Fruit fly (Drosophila melanogaster): ENCODE results near the gene CG2694.
A peak's percentile ranks its signal among the peaks of the same experiment; 100 is the strongest.

CG2694 gene

dm6 chrX:2757400-2757799 is 43.5 kb downstream of the CG2694 start (continued):
- TF ChIP-seq CG10959 (GFP tag; IDR thresholded peaks at IDR 0.05), result no peak
- no peak for TF ChIP-seq dm (GFP tag; optimal IDR thresholded peaks at IDR 0.05)
- TF ChIP-seq CG17829 (tag; optimal IDR thresholded peaks at IDR 0.05), result peak; percentile 11
- no peak for TF ChIP-seq btn (GFP tag; optimal IDR thresholded peaks at IDR 0.05)
- TF ChIP-seq CG11695 (GFP tag; IDR thresholded peaks at IDR 0.05), result no peak
- TF ChIP-seq HLH4C (GFP tag; IDR thresholded peaks at IDR 0.05; ENCODE audit: partially characterized antibody), result no peak
- TF ChIP-seq CG10543 (GFP tag; optimal IDR thresholded peaks at IDR 0.05), result no peak
- peak; percentile 44; the same call in 1 of the 3 replicates for TF ChIP-seq Dbx (GFP tag; IDR thresholded peaks at IDR 0.05)
- no peak for TF ChIP-seq Sry-β (GFP tag; optimal IDR thresholded peaks at IDR 0.05)
- no peak for TF ChIP-seq pnt (GFP tag; optimal IDR thresholded peaks at IDR 0.05)
- TF ChIP-seq Myb (GFP tag; optimal IDR thresholded peaks at IDR 0.05), result no peak
- no peak for TF ChIP-seq CG30020 (tag; optimal IDR thresholded peaks at IDR 0.05)
- TF ChIP-seq zfh2 (GFP tag; optimal IDR thresholded peaks at IDR 0.05), result no peak
- TF ChIP-seq CG8765 (GFP tag; IDR thresholded peaks at IDR 0.05), result no peak
- TF ChIP-seq CG3995 (GFP tag; optimal IDR thresholded peaks at IDR 0.05), result no peak
- TF ChIP-seq sc (optimal IDR thresholded peaks at IDR 0.05), result no peak
- no peak for TF ChIP-seq sc (GFP tag; optimal IDR thresholded peaks at IDR 0.05)
- no peak for TF ChIP-seq crp (GFP tag; optimal IDR thresholded peaks at IDR 0.05)
- no peak for TF ChIP-seq hkb (optimal IDR thresholded peaks at IDR 0.05)
- no peak for TF ChIP-seq hkb (GFP tag; IDR thresholded peaks at IDR 0.05)
- TF ChIP-seq sima (GFP tag; optimal IDR thresholded peaks at IDR 0.05), result no peak
- no peak for TF ChIP-seq Dfd (GFP tag; optimal IDR thresholded peaks at IDR 0.05)
- TF ChIP-seq bigmax (GFP tag; optimal IDR thresholded peaks at IDR 0.05), result no peak
- TF ChIP-seq CG31365 (tag; optimal IDR thresholded peaks at IDR 0.05), result no peak
- no peak for TF ChIP-seq Mrtf (GFP tag; IDR thresholded peaks at IDR 0.05)
- TF ChIP-seq sna (GFP tag; IDR thresholded peaks at IDR 0.05; ENCODE audit: partially characterized antibody), result no peak
- TF ChIP-seq trem (tag; optimal IDR thresholded peaks at IDR 0.05), result no peak
- TF ChIP-seq Doc2 (GFP tag; IDR thresholded peaks at IDR 0.05), result no peak
- TF ChIP-seq CG10431 (GFP tag; optimal IDR thresholded peaks at IDR 0.05), result no peak
- peak; percentile 20 for TF ChIP-seq CG10979 (tag; optimal IDR thresholded peaks at IDR 0.05)
- no peak for TF ChIP-seq C15 (GFP tag; IDR thresholded peaks at IDR 0.05)
- peak; percentile 26 for TF ChIP-seq Oli (tag; optimal IDR thresholded peaks at IDR 0.05)
- TF ChIP-seq CG4730 (GFP tag; IDR thresholded peaks at IDR 0.05), result no peak
- TF ChIP-seq CG18476 (GFP tag; optimal IDR thresholded peaks at IDR 0.05), result no peak
- TF ChIP-seq CG43689 (GFP tag; IDR thresholded peaks at IDR 0.05), result no peak
- TF ChIP-seq HmgZ (tag; optimal IDR thresholded peaks at IDR 0.05), result no peak
- TF ChIP-seq CG7928 (GFP tag; optimal IDR thresholded peaks at IDR 0.05), result no peak
- peak; percentile 83 for TF ChIP-seq Med (GFP tag)
- no peak for TF ChIP-seq Gug (GFP tag; IDR thresholded peaks at IDR 0.05)
- no peak for TF ChIP-seq croc (GFP tag; conservative IDR thresholded peaks at IDR 0.05)
- no peak for TF ChIP-seq peb (GFP tag; IDR thresholded peaks at IDR 0.05)
- TF ChIP-seq lab (GFP tag; optimal IDR thresholded peaks at IDR 0.05), result peak; percentile 35
- no peak for TF ChIP-seq gsb-n (tag; optimal IDR thresholded peaks at IDR 0.05)
- TF ChIP-seq Dip2 (GFP tag; IDR thresholded peaks at IDR 0.05), result no peak
- no peak for TF ChIP-seq Hr39 (optimal IDR thresholded peaks at IDR 0.05)
- TF ChIP-seq sob (GFP tag; IDR thresholded peaks at IDR 0.05), result 0 out of 2 replicates have a peak, but pooled peaks have one; percentile 21
- no peak for TF ChIP-seq CG15514 (GFP tag; optimal IDR thresholded peaks at IDR 0.05)
- no peak for TF ChIP-seq fd3F (GFP tag; optimal IDR thresholded peaks at IDR 0.05)
- TF ChIP-seq Aef1 (GFP tag; IDR thresholded peaks at IDR 0.05), result no peak
- TF ChIP-seq CG7786 (GFP tag; optimal IDR thresholded peaks at IDR 0.05), result peak; percentile 1
- no peak for TF ChIP-seq CG3281 (GFP tag; optimal IDR thresholded peaks at IDR 0.05)
- TF ChIP-seq zen (tag; optimal IDR thresholded peaks at IDR 0.05), result no peak
- TF ChIP-seq Antp (GFP tag; optimal IDR thresholded peaks at IDR 0.05), result no peak
